Worm (Caenorhabditis elegans): ENCODE results near the gene C24H12.6.
"Not testable (repeated sequence)": the region's sequence is repeated elsewhere in the genome, so short reads cannot be mapped to it uniquely, and the experiment has no call there.

Gene C24H12.6

ce11 chrII:441102-441501 lies 22.4 kb upstream of the C24H12.6 start, which contains the start of gene C24H12.1:
TSS of gene C24H12.1 (plus strand) at chrII:441402.
- TF ChIP-seq hmbx-1 (tag; optimal IDR thresholded peaks at IDR 0.05); tbx-37 (GFP tag; conservative IDR thresholded peaks at IDR 0.05); ceh-13 (GFP tag; optimal IDR thresholded peaks at IDR 0.05): not testable (repeated sequence)

- TF ChIP-seq ets-7 (tag; optimal IDR thresholded peaks at IDR 0.05) (no peak), hmbx-1 (tag; optimal IDR thresholded peaks at IDR 0.05) (no peak), scrt-1 (GFP tag; IDR thresholded peaks at IDR 0.05) (no peak), ama-1 (optimal IDR thresholded peaks at IDR 0.05) (no peak), B0310.2 (tag; optimal IDR thresholded peaks at IDR 0.05) (no peak), ceh-13 (GFP tag; optimal IDR thresholded peaks at IDR 0.05) (no peak), ceh-36 (tag; optimal IDR thresholded peaks at IDR 0.05) (no peak), aly-1 (tag; optimal IDR thresholded peaks at IDR 0.05) (no peak), tbx-37 (GFP tag; conservative IDR thresholded peaks at IDR 0.05) (no peak), hmg-4 (GFP tag; optimal IDR thresholded peaks at IDR 0.05) (no peak)
Measured at ce11 chrII:437279-437678, 18.6 kb upstream of the C24H12.6 start.

- no peak for TF ChIP-seq sea-1 (GFP tag; conservative IDR thresholded peaks at IDR 0.05)
- no peak for TF ChIP-seq ceh-36 (tag; optimal IDR thresholded peaks at IDR 0.05)
- TF ChIP-seq flt-1 (GFP tag; IDR thresholded peaks at IDR 0.05), result no peak
- TF ChIP-seq ets-7 (tag; optimal IDR thresholded peaks at IDR 0.05), result no peak
- TF ChIP-seq tbx-37 (GFP tag; conservative IDR thresholded peaks at IDR 0.05), result no peak
- no peak for TF ChIP-seq tbx-11 (GFP tag; IDR thresholded peaks at IDR 0.05)
- TF ChIP-seq aly-1 (tag; optimal IDR thresholded peaks at IDR 0.05), result no peak
- TF ChIP-seq F13C5.2 (tag; optimal IDR thresholded peaks at IDR 0.05), result no peak
- no peak for TF ChIP-seq hmg-4 (GFP tag; optimal IDR thresholded peaks at IDR 0.05)
- TF ChIP-seq B0310.2 (tag; optimal IDR thresholded peaks at IDR 0.05), result no peak
- TF ChIP-seq ama-1 (optimal IDR thresholded peaks at IDR 0.05), result no peak
Measured at ce11 chrII:423086-423485, 4.4 kb upstream of the C24H12.6 start, which contains the start of gene C24H12.8. TSS of gene C24H12.8 (minus strand) at chrII:423186.

- peak; percentile 23 for TF ChIP-seq hmbx-1 (tag; optimal IDR thresholded peaks at IDR 0.05)
- TF ChIP-seq pes-1 (GFP tag; IDR thresholded peaks at IDR 0.05), result peak; percentile 64
Measured at ce11 chrII:416808-417207, 1.9 kb downstream of the C24H12.6 start.

- TF ChIP-seq aly-1 (tag; optimal IDR thresholded peaks at IDR 0.05), result no peak
- no peak for TF ChIP-seq ama-1 (optimal IDR thresholded peaks at IDR 0.05)
- peak; percentile 30 for TF ChIP-seq ceh-36 (tag; optimal IDR thresholded peaks at IDR 0.05)
- TF ChIP-seq hmg-4 (GFP tag; optimal IDR thresholded peaks at IDR 0.05), result no peak
- no peak for TF ChIP-seq sea-1 (GFP tag; conservative IDR thresholded peaks at IDR 0.05)
- no peak for TF ChIP-seq tbx-37 (GFP tag; conservative IDR thresholded peaks at IDR 0.05)
- no peak for TF ChIP-seq scrt-1 (GFP tag; IDR thresholded peaks at IDR 0.05)
- no peak for TF ChIP-seq B0310.2 (tag; optimal IDR thresholded peaks at IDR 0.05)
- peak; percentile 79 for TF ChIP-seq F13C5.2 (tag; optimal IDR thresholded peaks at IDR 0.05)
- no peak for TF ChIP-seq hmbx-1 (tag; optimal IDR thresholded peaks at IDR 0.05)
- no peak for TF ChIP-seq ceh-13 (GFP tag; optimal IDR thresholded peaks at IDR 0.05)
- no peak for TF ChIP-seq hnd-1 (tag; optimal IDR thresholded peaks at IDR 0.05)
- TF ChIP-seq tbx-11 (GFP tag; IDR thresholded peaks at IDR 0.05), result no peak
- TF ChIP-seq pes-1 (GFP tag; IDR thresholded peaks at IDR 0.05), result 0 out of 2 replicates have a peak, but pooled peaks have one; percentile 21
- TF ChIP-seq ets-7 (tag; optimal IDR thresholded peaks at IDR 0.05), result no peak
- TF ChIP-seq tra-4 (tag; optimal IDR thresholded peaks at IDR 0.05), result no peak
- no peak for TF ChIP-seq flt-1 (GFP tag; IDR thresholded peaks at IDR 0.05)
Measured at ce11 chrII:410832-411231, 7.8 kb downstream of the C24H12.6 start, which contains the start of the genes dnsn-1 and C24H12.4. TSS of gene dnsn-1 (minus strand) at chrII:410932. TSS of gene C24H12.4 (plus strand) at chrII:411222.

- TF ChIP-seq tbx-37 (GFP tag; conservative IDR thresholded peaks at IDR 0.05), result no peak
- no peak for TF ChIP-seq B0310.2 (tag; optimal IDR thresholded peaks at IDR 0.05)
- no peak for TF ChIP-seq pes-1 (GFP tag; IDR thresholded peaks at IDR 0.05)
Measured at ce11 chrII:402435-402834, 16.2 kb downstream of the C24H12.6 start, which contains the start of gene clec-10. TSS of gene clec-10 (plus strand) at chrII:402678.

- TF ChIP-seq ama-1 (optimal IDR thresholded peaks at IDR 0.05), result no peak
Measured at ce11 chrII:401211-401610, 17.5 kb downstream of the C24H12.6 start.

- TF ChIP-seq B0310.2 (tag; optimal IDR thresholded peaks at IDR 0.05) (no peak), sea-1 (GFP tag; conservative IDR thresholded peaks at IDR 0.05) (no peak), tbx-37 (GFP tag; conservative IDR thresholded peaks at IDR 0.05) (no peak), tbx-11 (GFP tag; IDR thresholded peaks at IDR 0.05) (no peak), flt-1 (GFP tag; IDR thresholded peaks at IDR 0.05) (no peak), ceh-36 (tag; optimal IDR thresholded peaks at IDR 0.05) (no peak), ets-7 (tag; optimal IDR thresholded peaks at IDR 0.05) (no peak), ceh-13 (GFP tag; optimal IDR thresholded peaks at IDR 0.05) (no peak), pes-1 (GFP tag; IDR thresholded peaks at IDR 0.05) (no peak), F13C5.2 (tag; optimal IDR thresholded peaks at IDR 0.05) (no peak), hnd-1 (tag; optimal IDR thresholded peaks at IDR 0.05) (no peak), ama-1 (optimal IDR thresholded peaks at IDR 0.05) (no peak)
Measured at ce11 chrII:400167-400566, 18.5 kb downstream of the C24H12.6 start.

ce11 chrII:399321-399720 lies 19.4 kb downstream of the C24H12.6 start, which contains the start of gene C03H5.6:
TSS of gene C03H5.6 (minus strand) at chrII:399421.
- TF ChIP-seq flt-1 (GFP tag; IDR thresholded peaks at IDR 0.05) (no peak), aly-1 (tag; optimal IDR thresholded peaks at IDR 0.05) (no peak), ceh-36 (tag; optimal IDR thresholded peaks at IDR 0.05) (no peak), ama-1 (optimal IDR thresholded peaks at IDR 0.05) (no peak), pes-1 (GFP tag; IDR thresholded peaks at IDR 0.05) (no peak), hnd-1 (tag; optimal IDR thresholded peaks at IDR 0.05) (no peak), ets-7 (tag; optimal IDR thresholded peaks at IDR 0.05) (no peak), tra-4 (tag; optimal IDR thresholded peaks at IDR 0.05) (no peak), hmbx-1 (tag; optimal IDR thresholded peaks at IDR 0.05) (no peak), ceh-13 (GFP tag; optimal IDR thresholded peaks at IDR 0.05) (no peak), tbx-11 (GFP tag; IDR thresholded peaks at IDR 0.05) (no peak)

All from whole organism, early embryonic.